Fruit fly (Drosophila melanogaster) whole organism, embryonic: ENCODE data around the gene SkpC.

ENCODE experiments used
- B-H1 ChIP-seq: fragments of 200-800 bp; sonication (Bioruptor generic); IDR thresholded peaks from 3 replicates; pipeline ENCODE4 v1.3.6; 2022; ENCODE audit warnings: missing biosample characterization, missing genetic modification characterization
- Bteb2 ChIP-seq: fragments of 200-800 bp; sonication (Bioruptor generic); optimal IDR thresholded peaks from 2 replicates; lab custom pipeline; 2016; ENCODE audit warnings: missing biosample characterization, missing genetic modification characterization
- CG10321 ChIP-seq: fragments of 200-800 bp; sonication (Bioruptor generic); IDR thresholded peaks from 2 replicates; pipeline ENCODE4 v1.3.6; 2022; ENCODE audit warnings: missing biosample characterization, missing genetic modification characterization
- CG10543 ChIP-seq: fragments of 200-800 bp; sonication (Bioruptor generic); optimal IDR thresholded peaks from 3 replicates; lab custom pipeline; 2017; ENCODE audit warnings: missing biosample characterization, mild to moderate bottlenecking, missing genetic modification characterization, moderate library complexity
- CG11723 ChIP-seq: fragments of 200-800 bp; sonication (Bioruptor generic); optimal IDR thresholded peaks from 2 replicates; lab custom pipeline; 2017; ENCODE audit warnings: missing biosample characterization, mild to moderate bottlenecking, missing genetic modification characterization
- CG13123 ChIP-seq: fragments of 200-800 bp; sonication (Bioruptor generic); optimal IDR thresholded peaks from 2 replicates; lab custom pipeline; 2016; ENCODE audit warnings: missing biosample characterization, missing genetic modification characterization
- CG13775 ChIP-seq: fragments of 200-800 bp; sonication (Bioruptor generic); optimal IDR thresholded peaks from 3 replicates; lab custom pipeline; 2017; ENCODE audit warnings: missing biosample characterization, mild to moderate bottlenecking, missing genetic modification characterization
- CG1529 ChIP-seq: fragments of 200-800 bp; sonication (Bioruptor generic); optimal IDR thresholded peaks from 3 replicates; lab custom pipeline; 2018; ENCODE audit warnings: missing biosample characterization, missing genetic modification characterization
- CG15601 ChIP-seq: fragments of 200-800 bp; sonication (Bioruptor generic); optimal IDR thresholded peaks from 3 replicates; lab custom pipeline; 2019; ENCODE audit warnings: missing biosample characterization, mild to moderate bottlenecking, missing genetic modification characterization, moderate library complexity
- CG17359 ChIP-seq: fragments of 200-800 bp; sonication (Bioruptor generic); optimal IDR thresholded peaks from 3 replicates; lab custom pipeline; 2018; ENCODE audit warnings: missing biosample characterization, mild to moderate bottlenecking, missing genetic modification characterization, moderate library complexity
- CG18599 ChIP-seq: fragments of 200-800 bp; sonication (Bioruptor generic); optimal IDR thresholded peaks from 3 replicates; lab custom pipeline; 2017; ENCODE audit warnings: missing biosample characterization, missing genetic modification characterization, mild to moderate bottlenecking, moderate library complexity, missing genetic modification reagents
- CG2712 ChIP-seq: fragments of 200-800 bp; optimal IDR thresholded peaks from 3 replicates; lab custom pipeline; 2019; ENCODE audit warnings: missing biosample characterization, mild to moderate bottlenecking, missing genetic modification characterization, moderate library complexity
- CG33557 ChIP-seq: fragments of 200-800 bp; sonication (Bioruptor generic); optimal IDR thresholded peaks from 2 replicates; lab custom pipeline; 2019; ENCODE audit warnings: missing biosample characterization, mild to moderate bottlenecking, missing genetic modification characterization, moderate library complexity
- CG3838 ChIP-seq: fragments of 200-800 bp; sonication (Bioruptor generic); optimal IDR thresholded peaks from 3 replicates; lab custom pipeline; 2016; ENCODE audit warnings: missing biosample characterization, missing genetic modification characterization
- CG4328 ChIP-seq: fragments of 200-800 bp; sonication (Bioruptor generic); optimal IDR thresholded peaks from 3 replicates; lab custom pipeline; 2017; ENCODE audit warnings: missing biosample characterization, missing genetic modification reagents, missing genetic modification characterization
- CG4360 ChIP-seq: fragments of 200-800 bp; sonication (Bioruptor generic); IDR thresholded peaks from 2 replicates; pipeline ENCODE4 v1.3.6; 2022; ENCODE audit warnings: missing biosample characterization, missing genetic modification characterization
- CG4854 ChIP-seq: fragments of 200-800 bp; sonication (Bioruptor generic); optimal IDR thresholded peaks from 2 replicates; lab custom pipeline; 2016; ENCODE audit warnings: missing biosample characterization, missing genetic modification characterization, inconsistent platforms
- CG7271 ChIP-seq: fragments of 200-800 bp; sonication (Bioruptor generic); optimal IDR thresholded peaks from 2 replicates; lab custom pipeline; 2018; ENCODE audit warnings: missing biosample characterization, mild to moderate bottlenecking, missing genetic modification characterization, moderate library complexity
- CG7357 ChIP-seq: fragments of 200-800 bp; sonication (Bioruptor generic); IDR thresholded peaks from 3 replicates; pipeline ENCODE4 v1.3.6; 2022; ENCODE audit warnings: missing biosample characterization, missing genetic modification characterization
- CG7372 ChIP-seq: fragments of 200-800 bp; sonication (Bioruptor generic); IDR thresholded peaks from 2 replicates; pipeline ENCODE4 v1.3.6; 2022; ENCODE audit warnings: missing biosample characterization, missing genetic modification characterization
- CG7963 ChIP-seq: fragments of 200-800 bp; sonication (Bioruptor generic); IDR thresholded peaks from 3 replicates; pipeline ENCODE4 v1.3.6; 2022; ENCODE audit warnings: missing biosample characterization, missing genetic modification characterization; ENCODE audit not compliant: partially characterized antibody
- CG9215 ChIP-seq: fragments of 200-800 bp; sonication (Bioruptor generic); IDR thresholded peaks from 2 replicates; pipeline ENCODE4 v1.3.6; 2022; ENCODE audit warnings: missing biosample characterization, missing genetic modification characterization
- CG9876 ChIP-seq: fragments of 200-800 bp; sonication (Bioruptor generic); optimal IDR thresholded peaks from 2 replicates; lab custom pipeline; 2016; ENCODE audit warnings: missing biosample characterization, missing genetic modification characterization
- CrebB ChIP-seq: fragments of 200-800 bp; sonication (Bioruptor generic); optimal IDR thresholded peaks from 3 replicates; lab custom pipeline; 2018; ENCODE audit warnings: missing biosample characterization, mild to moderate bottlenecking, missing genetic modification characterization
- Doc2 ChIP-seq: fragments of 200-800 bp; sonication (Bioruptor generic); IDR thresholded peaks from 2 replicates; pipeline ENCODE4 v1.3.6; 2022; ENCODE audit warnings: missing biosample characterization, missing genetic modification characterization
- Eip74EF ChIP-seq, 2 experiments: fragments of 200-800 bp in 1 of 2; fragments of >200 bp in 1 of 2; sonication (Bioruptor generic) in 1 of 2; optimal IDR thresholded peaks; 2 replicates each; lab custom pipeline; 2017 to 2019; ENCODE audit warnings: missing biosample characterization in 2 of 2, missing genetic modification characterization in 2 of 2, mild to moderate bottlenecking in 1 of 2, moderate library complexity in 1 of 2
- Gug ChIP-seq: fragments of 200-800 bp; sonication (Bioruptor generic); IDR thresholded peaks from 4 replicates; pipeline ENCODE4 v1.3.6; 2022; ENCODE audit warnings: missing biosample characterization, missing genetic modification characterization
- Hr3 ChIP-seq: fragments of 200-800 bp; sonication (Bioruptor generic); optimal IDR thresholded peaks from 3 replicates; lab custom pipeline; 2016; ENCODE audit warnings: missing biosample characterization, missing genetic modification characterization
- Hr78 ChIP-seq, 2 experiments: fragments of 200-800 bp in 1 of 2; fragments of >200 bp in 1 of 2; sonication (Bioruptor generic) in 1 of 2; optimal IDR thresholded peaks; 2 replicates each; lab custom pipeline; 2017 to 2019; ENCODE audit warnings: missing biosample characterization in 2 of 2, missing genetic modification characterization in 2 of 2, mild to moderate bottlenecking in 1 of 2, moderate library complexity in 1 of 2
- Lhr ChIP-seq: fragments of 200-800 bp; sonication (Bioruptor generic); optimal IDR thresholded peaks from 3 replicates; lab custom pipeline; 2017; ENCODE audit warnings: mild to moderate bottlenecking, missing biosample characterization, missing genetic modification reagents, missing genetic modification characterization
- Mad ChIP-seq: fragments of 200-800 bp; sonication (Bioruptor generic); optimal IDR thresholded peaks from 2 replicates; lab custom pipeline; 2016; ENCODE audit warnings: missing biosample characterization, missing genetic modification characterization
- Sin3A ChIP-seq: fragments of >200 bp; optimal IDR thresholded peaks from 2 replicates; lab custom pipeline; 2018
- Trl ChIP-seq, 3 experiments: fragments of >200 bp in 2 of 3; fragments of 200-800 bp in 1 of 3; sonication (Bioruptor generic) in 1 of 3; optimal IDR thresholded peaks; 2 replicates in 1 of 3; 3 replicates in 2 of 3; lab custom pipeline; 2016 to 2017; ENCODE audit warnings: missing biosample characterization in 1 of 3, missing genetic modification characterization in 1 of 3
- ato ChIP-seq: fragments of 200-800 bp; sonication (Bioruptor generic); IDR thresholded peaks from 2 replicates; pipeline ENCODE4 v1.3.6; 2022; ENCODE audit warnings: missing biosample characterization, missing genetic modification characterization; ENCODE audit not compliant: partially characterized antibody
- bab2 ChIP-seq: fragments of 200-800 bp; sonication (Bioruptor generic); optimal IDR thresholded peaks from 2 replicates; lab custom pipeline; 2016; ENCODE audit warnings: missing biosample characterization, missing genetic modification characterization
- cas ChIP-seq: fragments of 200-800 bp; sonication (Bioruptor generic); IDR thresholded peaks from 2 replicates; pipeline ENCODE4 v1.3.6; 2022; ENCODE audit warnings: missing biosample characterization, missing genetic modification characterization
- crc ChIP-seq: fragments of 200-800 bp; sonication (Bioruptor generic); optimal IDR thresholded peaks from 2 replicates; lab custom pipeline; 2016; ENCODE audit warnings: missing biosample characterization, missing genetic modification characterization
- crol ChIP-seq: fragments of 200-800 bp; sonication (Bioruptor generic); IDR thresholded peaks from 2 replicates; pipeline ENCODE4 v1.3.6; 2022; ENCODE audit warnings: missing biosample characterization, missing genetic modification characterization
- danr ChIP-seq: fragments of 200-800 bp; sonication (Bioruptor generic); IDR thresholded peaks from 2 replicates; pipeline ENCODE4 v1.3.6; 2022; ENCODE audit warnings: missing biosample characterization, missing genetic modification characterization
- ems ChIP-seq: fragments of 200-800 bp; sonication (Bioruptor generic); optimal IDR thresholded peaks from 3 replicates; lab custom pipeline; 2016; ENCODE audit warnings: missing biosample characterization, missing genetic modification characterization
- gce ChIP-seq: fragments of 200-800 bp; sonication (Bioruptor generic); IDR thresholded peaks from 3 replicates; pipeline ENCODE4 v1.3.6; 2022; ENCODE audit warnings: missing biosample characterization, missing genetic modification characterization
- gsb ChIP-seq: fragments of 200-800 bp; sonication (Bioruptor generic); IDR thresholded peaks from 2 replicates; pipeline ENCODE4 v1.3.6; 2022; ENCODE audit warnings: missing biosample characterization, missing genetic modification characterization
- kah ChIP-seq: fragments of 200-800 bp; sonication (Bioruptor generic); optimal IDR thresholded peaks from 2 replicates; lab custom pipeline; 2018; ENCODE audit warnings: missing biosample characterization, mild to moderate bottlenecking, missing genetic modification characterization
- lola ChIP-seq, 3 experiments: fragments of >200 bp in 2 of 3; fragments of 200-800 bp in 1 of 3; sonication (Bioruptor generic) in 1 of 3; optimal IDR thresholded peaks; 2 replicates each; lab custom pipeline; 2017 to 2019; ENCODE audit warnings: missing biosample characterization in 3 of 3, missing genetic modification characterization in 3 of 3, mild to moderate bottlenecking in 1 of 3, moderate library complexity in 1 of 3
- luna ChIP-seq: fragments of 200-800 bp; sonication (Bioruptor generic); optimal IDR thresholded peaks from 2 replicates; lab custom pipeline; 2016; ENCODE audit warnings: missing biosample characterization, missing genetic modification characterization
- org-1 ChIP-seq: fragments of 200-800 bp; sonication (Bioruptor generic); optimal IDR thresholded peaks from 2 replicates; lab custom pipeline; 2017; ENCODE audit warnings: missing biosample characterization, missing genetic modification characterization
- pb ChIP-seq: fragments of 200-800 bp; sonication (Bioruptor generic); optimal IDR thresholded peaks from 3 replicates; lab custom pipeline; 2016; ENCODE audit warnings: missing biosample characterization, missing genetic modification characterization
- ro ChIP-seq: fragments of 200-800 bp; sonication (Bioruptor generic); IDR thresholded peaks from 2 replicates; pipeline ENCODE4 v1.3.6; 2022; ENCODE audit warnings: missing biosample characterization, missing genetic modification characterization
- tll ChIP-seq, 2 experiments: fragments of 200-800 bp in 1 of 2; fragments of >200 bp in 1 of 2; sonication (Bioruptor generic) in 1 of 2; optimal IDR thresholded peaks; 2 replicates each; lab custom pipeline; 2017 to 2019; ENCODE audit warnings: missing biosample characterization in 2 of 2, missing genetic modification characterization in 2 of 2, mild to moderate bottlenecking in 1 of 2, moderate library complexity in 1 of 2

The SkpC gene

dm6 chrX:19848342-19848793 lies 32.5 kb downstream of the SkpC start:
- peak; percentile 67 for TF ChIP-seq Mad
- TF ChIP-seq ato (GFP tag; lab: Robert Waterston, UW), result peak; percentile 59
- TF ChIP-seq luna (GFP tag; lab: Kevin White, UChicago), result peak; percentile 51
- TF ChIP-seq CG7271 (tag; lab: Kevin White, UChicago), result peak; percentile 44
- peak; percentile 48; the same call in 1 of the 2 replicates for TF ChIP-seq CG10321
- TF ChIP-seq gsb (GFP tag; lab: Robert Waterston, UW), result 0 out of 2 replicates have a peak, but pooled peaks have one; percentile 39
- TF ChIP-seq CG18599 (GFP tag; lab: Kevin White, UChicago), result peak; percentile 69
- TF ChIP-seq ems (GFP tag; lab: Kevin White, UChicago), result peak; percentile 74
- peak; percentile 59 for TF ChIP-seq CG1529 (GFP tag; lab: Kevin White, UChicago)
- peak; percentile 37 for TF ChIP-seq CG4854 (GFP tag; lab: Kevin White, UChicago)
- 0 out of 2 replicates have a peak, but pooled peaks have one; percentile 9 for TF ChIP-seq ro (GFP tag; lab: Robert Waterston, UW)
- peak; percentile 60 for TF ChIP-seq CG9876 (GFP tag; lab: Kevin White, UChicago)
- TF ChIP-seq Eip74EF (GFP tag; optimal IDR thresholded peaks at IDR 0.05; lab: Kevin White, UChicago), result no peak
- no peak for TF ChIP-seq CG7963 (GFP tag; lab: Robert Waterston, UW)
- peak; percentile 63 for TF ChIP-seq org-1
- no peak for TF ChIP-seq Sin3A (lab: Kevin White, UChicago)
- no peak for TF ChIP-seq Hr78 (GFP tag; optimal IDR thresholded peaks at IDR 0.05; lab: Kevin White, UChicago)
- TF ChIP-seq CG7372 (GFP tag; lab: Robert Waterston, UW), result peak; percentile 69
- peak; percentile 57 for TF ChIP-seq CG10543 (GFP tag; lab: Kevin White, UChicago)
- peak; percentile 48 for TF ChIP-seq Lhr (GFP tag; lab: Kevin White, UChicago)
- no peak for TF ChIP-seq tll (GFP tag; optimal IDR thresholded peaks at IDR 0.05; lab: Kevin White, UChicago)
- TF ChIP-seq cas, result peak; percentile 64
- no peak for TF ChIP-seq Doc2 (GFP tag; lab: Robert Waterston, UW)
- TF ChIP-seq Bteb2 (GFP tag; lab: Kevin White, UChicago), result peak; percentile 23
- TF ChIP-seq Hr3 (GFP tag; lab: Kevin White, UChicago), result peak; percentile 61
- TF ChIP-seq CG15601 (tag; lab: Kevin White, UChicago), result peak; percentile 54
- peak; percentile 39; the same call in 1 of the 2 replicates for TF ChIP-seq danr
- peak; percentile 78 for TF ChIP-seq bab2 (GFP tag; lab: Kevin White, UChicago)
- TF ChIP-seq CG3838 (GFP tag; lab: Kevin White, UChicago), result peak; percentile 16
- TF ChIP-seq CG7357 (GFP tag; lab: Robert Waterston, UW), result peak; percentile 65
- TF ChIP-seq CG4328, result no peak
- peak; percentile 54; the same call in 2 of the 3 replicates for TF ChIP-seq B-H1 (GFP tag; lab: Robert Waterston, UW)
- peak; percentile 54 for TF ChIP-seq crc (GFP tag; lab: Kevin White, UChicago)
- peak; percentile 54 for TF ChIP-seq crol (GFP tag; lab: Robert Waterston, UW)
- TF ChIP-seq gce (GFP tag; lab: Robert Waterston, UW), result peak; percentile 56; the same call in 1 of the 3 replicates
- peak; percentile 48 for TF ChIP-seq CG13123 (GFP tag; lab: Kevin White, UChicago)
- peak; percentile 31 for TF ChIP-seq CG4360
- TF ChIP-seq Gug, result peak; percentile 76; the same call in 3 of the 4 replicates
- TF ChIP-seq CG13775 (GFP tag; lab: Kevin White, UChicago), result peak; percentile 71
- peak; percentile 49 for TF ChIP-seq pb (GFP tag; lab: Kevin White, UChicago)
- TF ChIP-seq CG33557 (GFP tag; lab: Kevin White, UChicago), result peak; percentile 0
- TF ChIP-seq CG2712, result peak; percentile 73
- TF ChIP-seq CrebB, result peak; percentile 30
- peak; percentile 33; the same call in 1 of the 2 replicates for TF ChIP-seq CG9215 (GFP tag; lab: Robert Waterston, UW)
- TF ChIP-seq lola (GFP tag; optimal IDR thresholded peaks at IDR 0.05; lab: Kevin White, UChicago), result peak in 1 of 3 experiments; percentile 30
- TF ChIP-seq kah (GFP tag; lab: Kevin White, UChicago), result peak; percentile 32
- peak; percentile 66 for TF ChIP-seq CG17359 (tag; lab: Kevin White, UChicago)
- TF ChIP-seq Trl (optimal IDR thresholded peaks at IDR 0.05; lab: Kevin White, UChicago), result peak; percentile 45 to 49
- TF ChIP-seq Trl (GFP tag; optimal IDR thresholded peaks at IDR 0.05; lab: Kevin White, UChicago), result peak; percentile 56
- peak; percentile 43 for TF ChIP-seq CG11723 (GFP tag; lab: Kevin White, UChicago)
